Fruit fly (Drosophila melanogaster): ENCODE data around the gene CG6763.
A peak's percentile ranks its signal among the peaks of the same experiment; 100 is the strongest.

The CG6763 gene

DNA sequence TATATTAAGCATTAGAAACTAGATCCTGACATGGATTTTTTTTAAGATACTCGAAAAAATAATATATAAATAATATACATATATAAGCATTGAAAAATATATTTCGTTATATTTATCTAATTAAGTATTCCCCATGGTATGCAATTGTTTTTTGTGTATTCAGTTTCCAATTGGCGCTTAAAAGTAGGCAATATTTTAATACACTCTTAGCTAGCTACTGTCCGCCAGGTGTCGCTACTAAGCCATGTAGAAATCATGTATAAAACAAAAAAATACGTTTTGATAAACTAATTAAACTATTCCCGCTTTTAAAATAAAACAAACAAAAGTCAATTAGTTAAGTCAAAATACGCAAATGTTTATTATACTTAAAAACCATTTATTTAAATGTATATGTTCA is 47.5 kb downstream of the CG6763 start (continued):
- TF ChIP-seq rib (GFP tag; IDR thresholded peaks at IDR 0.05): no peak
- TF ChIP-seq CG1233 (GFP tag; optimal IDR thresholded peaks at IDR 0.05): peak; percentile 68
- TF ChIP-seq tna (GFP tag; IDR thresholded peaks at IDR 0.05; ENCODE audit: partially characterized antibody): no peak
- TF ChIP-seq Dp (GFP tag; optimal IDR thresholded peaks at IDR 0.05): no peak
- TF ChIP-seq CG6854 (GFP tag; optimal IDR thresholded peaks at IDR 0.05): no peak
- TF ChIP-seq CG2889 (GFP tag; IDR thresholded peaks at IDR 0.05): no peak
- TF ChIP-seq CG4424 (GFP tag; optimal IDR thresholded peaks at IDR 0.05): peak; percentile 75
- no peak for TF ChIP-seq CG4282 (GFP tag; optimal IDR thresholded peaks at IDR 0.05)
- peak; percentile 44 for TF ChIP-seq CG2202 (tag; optimal IDR thresholded peaks at IDR 0.05)
- peak; percentile 1 for TF ChIP-seq CG2678 (tag; optimal IDR thresholded peaks at IDR 0.05)
- TF ChIP-seq CG14710 (tag; optimal IDR thresholded peaks at IDR 0.05): peak; percentile 68
- no peak for TF ChIP-seq CG1792 (GFP tag; optimal IDR thresholded peaks at IDR 0.05)
- no peak for TF ChIP-seq Doc2 (GFP tag; IDR thresholded peaks at IDR 0.05)
- no peak for TF ChIP-seq Oaz (GFP tag; IDR thresholded peaks at IDR 0.05)
- TF ChIP-seq CTCF (GFP tag; optimal IDR thresholded peaks at IDR 0.05): peak; percentile 98
- peak; percentile 18; the same call in 1 of the 2 replicates for TF ChIP-seq Ptx1 (GFP tag; IDR thresholded peaks at IDR 0.05)
- TF ChIP-seq CG10654 (GFP tag; optimal IDR thresholded peaks at IDR 0.05): peak; percentile 37
- peak; percentile 64 for TF ChIP-seq CG2712 (tag; optimal IDR thresholded peaks at IDR 0.05)
- TF ChIP-seq nerfin-2 (GFP tag; IDR thresholded peaks at IDR 0.05; ENCODE audit: partially characterized antibody): no peak
- TF ChIP-seq CG7372 (GFP tag; IDR thresholded peaks at IDR 0.05): no peak; the same call in 1 of the 2 replicates
- TF ChIP-seq CG1647 (GFP tag; optimal IDR thresholded peaks at IDR 0.05): peak; percentile 1
- peak; percentile 51 for TF ChIP-seq CG11504 (tag; optimal IDR thresholded peaks at IDR 0.05)
- TF ChIP-seq CG13894 (tag; optimal IDR thresholded peaks at IDR 0.05): no peak
- TF ChIP-seq Lhr (GFP tag; optimal IDR thresholded peaks at IDR 0.05): peak; percentile 57
- no peak; the same call in 1 of the 2 replicates for TF ChIP-seq Awh (GFP tag; IDR thresholded peaks at IDR 0.05)
- TF ChIP-seq Side (GFP tag; optimal IDR thresholded peaks at IDR 0.05): peak; percentile 19
- no peak for TF ChIP-seq eyg (GFP tag; optimal IDR thresholded peaks at IDR 0.05)
- TF ChIP-seq run (tag; optimal IDR thresholded peaks at IDR 0.05): no peak
- peak; percentile 21 for TF ChIP-seq ATbp (GFP tag; optimal IDR thresholded peaks at IDR 0.05)
- no peak for TF ChIP-seq wek (GFP tag; optimal IDR thresholded peaks at IDR 0.05)
- TF ChIP-seq zfh1 (GFP tag; IDR thresholded peaks at IDR 0.05): no peak; the same call in 2 of the 3 replicates
- peak; percentile 59 for TF ChIP-seq Asciz (GFP tag; optimal IDR thresholded peaks at IDR 0.05)
- TF ChIP-seq CG17359 (tag; optimal IDR thresholded peaks at IDR 0.05): peak; percentile 63
- no peak for TF ChIP-seq CG12155 (GFP tag; optimal IDR thresholded peaks at IDR 0.05)
- peak; percentile 58 for TF ChIP-seq Blimp-1 (GFP tag; optimal IDR thresholded peaks at IDR 0.05)
- no peak for TF ChIP-seq eve (GFP tag; optimal IDR thresholded peaks at IDR 0.05)
- peak; percentile 36 for TF ChIP-seq CG18476 (GFP tag; optimal IDR thresholded peaks at IDR 0.05)
- no peak for TF ChIP-seq dati (GFP tag; IDR thresholded peaks at IDR 0.05)
- no peak for TF ChIP-seq CG10321 (GFP tag; IDR thresholded peaks at IDR 0.05)
- TF ChIP-seq Jarid2 (GFP tag; optimal IDR thresholded peaks at IDR 0.05): peak; percentile 74
- TF ChIP-seq sc (optimal IDR thresholded peaks at IDR 0.05): no peak
- peak; percentile 50 for TF ChIP-seq sc (GFP tag; optimal IDR thresholded peaks at IDR 0.05)
- no peak for TF ChIP-seq CG7745 (tag; optimal IDR thresholded peaks at IDR 0.05)
- TF ChIP-seq E2f2 (GFP tag; IDR thresholded peaks at IDR 0.05): peak; percentile 26; the same call in 1 of the 2 replicates
- no peak for TF ChIP-seq tx (GFP tag; optimal IDR thresholded peaks at IDR 0.05)
- no peak for TF ChIP-seq p53 (GFP tag; optimal IDR thresholded peaks at IDR 0.05)
- TF ChIP-seq Six4 (GFP tag; optimal IDR thresholded peaks at IDR 0.05): peak; percentile 21
- TF ChIP-seq CG30403 (GFP tag; optimal IDR thresholded peaks at IDR 0.05): peak; percentile 1
- peak; percentile 1 for TF ChIP-seq btn (GFP tag; optimal IDR thresholded peaks at IDR 0.05)
- no peak for TF ChIP-seq CG11723 (GFP tag; optimal IDR thresholded peaks at IDR 0.05)
- TF ChIP-seq CG43689 (GFP tag; IDR thresholded peaks at IDR 0.05): 0 out of 2 replicates have a peak, but pooled peaks have one; percentile 7
- peak; percentile 50 for TF ChIP-seq CG18619 (GFP tag; optimal IDR thresholded peaks at IDR 0.05)

Measured in whole organism, embryonic.